Worm (Caenorhabditis elegans): ENCODE measurements around the gene F13B6.1.

ce11 chrIV:7500924-7501323, 44.6 kb downstream of the F13B6.1 start:
- no peak for TF ChIP-seq mep-1 (tag; optimal IDR thresholded peaks at IDR 0.05)
- no peak for TF ChIP-seq ces-1 (GFP tag; optimal IDR thresholded peaks at IDR 0.05)
- TF ChIP-seq elt-3 (tag; optimal IDR thresholded peaks at IDR 0.05): no peak
- TF ChIP-seq snpc-4 (tag; optimal IDR thresholded peaks at IDR 0.05): no peak
- no peak for TF ChIP-seq sptf-1 (tag; optimal IDR thresholded peaks at IDR 0.05)
- TF ChIP-seq M03D4.4 (tag; optimal IDR thresholded peaks at IDR 0.05): no peak
- TF ChIP-seq elt-1 (tag; optimal IDR thresholded peaks at IDR 0.05; ENCODE audit: borderline replicate concordance, insufficient read depth): no peak
- no peak for TF ChIP-seq nhr-76 (tag; optimal IDR thresholded peaks at IDR 0.05)
- TF ChIP-seq blmp-1 (tag; optimal IDR thresholded peaks at IDR 0.05): no peak
- TF ChIP-seq ceh-83 (GFP tag; optimal IDR thresholded peaks at IDR 0.05): no peak
- TF ChIP-seq pha-4 (tag; optimal IDR thresholded peaks at IDR 0.05): no peak
